Worm (Caenorhabditis elegans): Measurements from ENCODE around the gene F26C11.3.

The F26C11.3 gene

DNA sequence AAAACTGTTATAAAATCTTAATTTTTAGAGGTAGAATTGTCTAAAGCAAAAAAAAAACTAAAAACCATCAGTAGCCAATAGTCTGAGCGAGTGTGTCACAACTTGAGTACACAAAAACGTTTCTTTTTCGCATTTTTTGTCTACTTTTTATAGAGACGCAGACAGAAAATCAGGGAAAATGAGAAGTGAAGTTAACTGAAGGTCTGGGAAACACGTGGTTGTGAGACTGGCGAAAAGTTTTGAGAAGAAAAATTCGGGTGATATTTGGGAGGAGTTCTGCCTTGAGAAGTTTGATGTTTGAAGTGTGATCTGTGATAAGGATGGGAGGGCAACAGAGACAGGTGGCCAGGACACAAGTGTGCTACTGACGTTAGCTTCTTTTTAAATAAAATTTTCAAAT is 22.7 kb upstream of the F26C11.3 start (continued):
- peak; percentile 65; the same call in 1 of the 2 replicates for TF ChIP-seq C06A6.2 (GFP tag; conservative IDR thresholded peaks at IDR 0.05)
- no peak for TF ChIP-seq unc-62 (GFP tag; optimal IDR thresholded peaks at IDR 0.05)
- peak; percentile 47; the same call in 1 of the 2 replicates for TF ChIP-seq mcd-1 (GFP tag; IDR thresholded peaks at IDR 0.05)
- TF ChIP-seq ceh-91 (GFP tag; IDR thresholded peaks at IDR 0.05) = no peak
- peak; percentile 28 for TF ChIP-seq nhr-90 (tag; optimal IDR thresholded peaks at IDR 0.05)
- TF ChIP-seq F52B5.7 (tag; optimal IDR thresholded peaks at IDR 0.05) = no peak
- no peak for TF ChIP-seq gei-17 (GFP tag; optimal IDR thresholded peaks at IDR 0.05)
- no peak for TF ChIP-seq ztf-25 (GFP tag; IDR thresholded peaks at IDR 0.05)
- TF ChIP-seq ztf-6 (GFP tag; IDR thresholded peaks at IDR 0.05) = no peak
- TF ChIP-seq ceh-58 (GFP tag; IDR thresholded peaks at IDR 0.05) = no peak
- TF ChIP-seq let-607 (tag; optimal IDR thresholded peaks at IDR 0.05) = peak; percentile 13 to 26
- TF ChIP-seq ekl-4 (GFP tag; IDR thresholded peaks at IDR 0.05) = 0 out of 2 replicates have a peak, but pooled peaks have one; percentile 19
- no peak for TF ChIP-seq cebp-2 (GFP tag; IDR thresholded peaks at IDR 0.05)
- TF ChIP-seq F57A8.1 (GFP tag; optimal IDR thresholded peaks at IDR 0.05) = no peak
- no peak for TF ChIP-seq nfya-2 (GFP tag; IDR thresholded peaks at IDR 0.05)

DNA sequence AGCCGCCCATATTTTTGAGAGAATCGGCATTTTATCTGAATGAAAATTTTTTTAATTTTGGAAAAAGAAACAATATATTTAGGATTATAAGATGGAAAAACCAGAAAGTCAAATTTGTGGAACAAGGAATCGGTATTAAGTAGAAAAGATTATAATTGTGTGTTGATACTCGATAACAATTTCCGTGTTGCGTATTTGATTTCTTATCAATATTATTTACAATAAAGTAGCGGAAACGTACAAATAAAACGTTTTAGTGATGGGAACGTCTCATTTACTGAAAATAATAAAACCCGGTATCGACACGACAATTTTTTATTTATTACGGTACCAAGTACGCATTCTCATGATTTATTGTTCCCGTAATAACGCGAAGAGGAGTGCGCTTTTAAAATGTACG is 22.0 kb upstream of the F26C11.3 start, which contains the start of gene C05C10.3:
TSS of gene C05C10.3 (minus strand) at position 35 of the 400 bp plus-strand sequence.
- TF ChIP-seq dox-1 (GFP tag; IDR thresholded peaks at IDR 0.05) (0 out of 2 replicates have a peak, but pooled peaks have one; percentile 4), chd-7 (tag; optimal IDR thresholded peaks at IDR 0.05) (no peak), unc-130 (GFP tag; optimal IDR thresholded peaks at IDR 0.05) (no peak), atf-7 (tag; optimal IDR thresholded peaks at IDR 0.05) (no peak), ekl-4 (GFP tag; IDR thresholded peaks at IDR 0.05) (0 out of 2 replicates have a peak, but pooled peaks have one; percentile 48), F37B4.10 (GFP tag; IDR thresholded peaks at IDR 0.05) (no peak), D2030.7 (GFP tag; IDR thresholded peaks at IDR 0.05) (no peak), mxl-1 (tag; optimal IDR thresholded peaks at IDR 0.05) (no peak), ceh-100 (GFP tag; IDR thresholded peaks at IDR 0.05) (no peak), F52B5.7 (tag; optimal IDR thresholded peaks at IDR 0.05) (no peak), repo-1 (tag; optimal IDR thresholded peaks at IDR 0.05) (no peak), Y53G8AR.9 (GFP tag; conservative IDR thresholded peaks at IDR 0.05) (no peak), egl-18 (GFP tag; IDR thresholded peaks at IDR 0.05) (no peak), lin-54 (GFP tag; optimal IDR thresholded peaks at IDR 0.05) (no peak), pha-4 (tag; optimal IDR thresholded peaks at IDR 0.05) (no peak), ztf-18 (tag; optimal IDR thresholded peaks at IDR 0.05) (no peak), hmg-20 (GFP tag; IDR thresholded peaks at IDR 0.05) (no peak)

DNA sequence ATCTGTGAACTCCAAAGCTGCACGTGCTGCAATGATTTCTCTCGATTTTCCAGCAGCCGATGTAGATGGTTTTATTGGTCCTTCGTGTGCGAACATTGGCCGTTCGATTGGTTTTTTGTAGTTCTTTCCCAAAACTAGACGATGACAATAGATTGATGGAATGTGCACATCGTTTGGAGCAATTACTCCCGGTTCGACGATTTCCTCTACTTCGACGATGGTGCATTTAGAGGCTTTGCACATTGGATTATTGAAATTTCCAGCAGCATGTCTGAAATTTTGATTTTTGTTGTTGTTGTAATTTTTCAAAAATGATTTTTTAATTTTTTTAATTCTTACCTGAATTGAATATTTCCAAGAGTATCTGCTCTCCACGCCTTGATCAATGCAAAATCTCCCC is 20.8 kb upstream of the F26C11.3 start:
- TF ChIP-seq ama-1 (optimal IDR thresholded peaks at IDR 0.05) = peak; percentile 4
- no peak for TF ChIP-seq ama-1 (GFP tag; optimal IDR thresholded peaks at IDR 0.05)
- TF ChIP-seq xnd-1 (tag; optimal IDR thresholded peaks at IDR 0.05) = no peak

DNA sequence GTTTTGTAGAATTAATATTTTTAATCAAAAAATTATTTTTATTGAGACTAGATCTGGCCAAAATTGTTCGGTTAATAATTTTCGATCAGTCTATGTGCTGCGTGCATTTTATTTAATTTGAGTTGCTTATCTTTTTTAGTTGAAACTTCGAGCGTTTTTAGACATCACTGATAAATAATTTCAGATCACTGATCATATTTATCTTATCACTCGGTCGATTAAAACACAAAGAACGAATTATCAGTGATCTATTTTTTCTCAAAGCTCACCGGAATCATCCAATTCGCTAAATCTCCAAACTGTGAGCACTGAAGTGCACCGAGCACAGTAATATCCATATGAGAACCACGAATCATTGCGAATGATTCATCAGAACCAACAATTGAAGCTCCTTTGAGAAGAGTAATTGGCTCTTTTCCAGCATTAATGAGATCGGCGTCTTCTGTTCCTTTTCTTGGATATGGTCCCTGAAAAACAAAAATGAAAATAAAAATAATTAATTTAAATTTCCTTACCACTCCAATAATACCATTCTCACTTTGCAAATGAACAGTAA is 20.2 kb upstream of the F26C11.3 start:
- TF ChIP-seq him-1 (tag; optimal IDR thresholded peaks at IDR 0.05) (no peak), nhr-80 (tag; optimal IDR thresholded peaks at IDR 0.05) (peak; percentile 6), nfyb-1 (GFP tag; IDR thresholded peaks at IDR 0.05) (0 out of 2 replicates have a peak, but pooled peaks have one; percentile 11), F22D6.2 (tag; optimal IDR thresholded peaks at IDR 0.05) (no peak)

Data from whole organism, young adult.